Fruit fly (Drosophila melanogaster) whole organism: ENCODE results near the gene phr6-4.

Source experiments
- CG8478 ChIP-seq: fragments of >200 bp; optimal IDR thresholded peaks from 2 replicates; lab custom pipeline; 2018; ENCODE audit warnings: inconsistent platforms
- pan ChIP-seq: fragments of >200 bp; optimal IDR thresholded peaks from 2 replicates; lab custom pipeline; 2017
- psq ChIP-seq: fragments of >200 bp; optimal IDR thresholded peaks from 2 replicates; lab custom pipeline; 2017

dm6 chr2L:20638413-20638812 is 7.2 kb downstream of the phr6-4 start:
- no peak for TF ChIP-seq pan
- TF ChIP-seq psq = no peak
- TF ChIP-seq CG8478 = no peak
